Fruit fly (Drosophila melanogaster) whole organism, embryonic: Measurements from ENCODE around the gene CG15431.

Experiments used
- CG10431 ChIP-seq: fragments of 200-800 bp; sonication (Bioruptor generic); optimal IDR thresholded peaks from 3 replicates; lab custom pipeline; 2018; ENCODE audit warnings: missing biosample characterization, mild to moderate bottlenecking, missing genetic modification characterization
- CG10979 ChIP-seq: fragments of 200-800 bp; sonication (Bioruptor generic); optimal IDR thresholded peaks from 2 replicates; lab custom pipeline; 2018; ENCODE audit warnings: missing biosample characterization, mild to moderate bottlenecking, missing genetic modification characterization, moderate library complexity
- CG11504 ChIP-seq: fragments of 200-800 bp; sonication (Bioruptor generic); optimal IDR thresholded peaks from 3 replicates; lab custom pipeline; 2019; ENCODE audit warnings: missing biosample characterization, mild to moderate bottlenecking, missing genetic modification characterization, moderate library complexity
- CG11560 ChIP-seq: fragments of 200-800 bp; sonication (Bioruptor generic); IDR thresholded peaks from 3 replicates; pipeline ENCODE4 v1.3.6; 2022; ENCODE audit warnings: missing biosample characterization, missing genetic modification characterization
- CG11723 ChIP-seq: fragments of 200-800 bp; sonication (Bioruptor generic); optimal IDR thresholded peaks from 2 replicates; lab custom pipeline; 2017; ENCODE audit warnings: missing biosample characterization, mild to moderate bottlenecking, missing genetic modification characterization
- CG1233 ChIP-seq: fragments of 200-800 bp; sonication (Bioruptor generic); optimal IDR thresholded peaks from 4 replicates; lab custom pipeline; 2018; ENCODE audit warnings: missing biosample characterization, mild to moderate bottlenecking, missing genetic modification characterization
- CG12769 ChIP-seq: fragments of 200-800 bp; sonication (Bioruptor generic); optimal IDR thresholded peaks from 2 replicates; lab custom pipeline; 2019; ENCODE audit warnings: missing biosample characterization, mild to moderate bottlenecking, missing genetic modification characterization, moderate library complexity
- CG12942 ChIP-seq: fragments of 200-800 bp; sonication (Bioruptor generic); optimal IDR thresholded peaks from 3 replicates; lab custom pipeline; 2016; ENCODE audit warnings: missing biosample characterization, missing genetic modification characterization
- CG13123 ChIP-seq: fragments of 200-800 bp; sonication (Bioruptor generic); optimal IDR thresholded peaks from 2 replicates; lab custom pipeline; 2016; ENCODE audit warnings: missing biosample characterization, missing genetic modification characterization
- CG13287 ChIP-seq: fragments of 200-800 bp; sonication (Bioruptor generic); IDR thresholded peaks from 2 replicates; pipeline ENCODE4 v1.3.6; 2022; ENCODE audit warnings: missing biosample characterization, missing genetic modification characterization; ENCODE audit not compliant: partially characterized antibody
- CG15696 ChIP-seq: fragments of 200-800 bp; sonication (Bioruptor generic); optimal IDR thresholded peaks from 2 replicates; lab custom pipeline; 2019; ENCODE audit warnings: missing biosample characterization, mild to moderate bottlenecking, missing genetic modification characterization, moderate library complexity
- CG17912 ChIP-seq: fragments of 200-800 bp; sonication (Bioruptor generic); optimal IDR thresholded peaks from 2 replicates; lab custom pipeline; 2018; ENCODE audit warnings: missing biosample characterization, mild to moderate bottlenecking, missing genetic modification characterization
- CG1792 ChIP-seq: fragments of 200-800 bp; sonication (Bioruptor generic); optimal IDR thresholded peaks from 2 replicates; lab custom pipeline; 2016; ENCODE audit warnings: missing biosample characterization, missing genetic modification characterization
- CG2875 ChIP-seq: fragments of 200-800 bp; sonication (Bioruptor generic); optimal IDR thresholded peaks from 2 replicates; lab custom pipeline; 2017; ENCODE audit warnings: missing biosample characterization, mild to moderate bottlenecking, missing genetic modification characterization, missing genetic modification reagents
- CG30431 ChIP-seq: fragments of 200-800 bp; sonication (Bioruptor generic); optimal IDR thresholded peaks from 2 replicates; lab custom pipeline; 2017; ENCODE audit warnings: missing biosample characterization, missing genetic modification characterization
- CG3163 ChIP-seq: fragments of 200-800 bp; sonication (Bioruptor generic); optimal IDR thresholded peaks from 3 replicates; lab custom pipeline; 2016; ENCODE audit warnings: missing biosample characterization, missing genetic modification characterization
- CG3995 ChIP-seq: fragments of 200-800 bp; sonication (Bioruptor generic); optimal IDR thresholded peaks from 3 replicates; lab custom pipeline; 2016; ENCODE audit warnings: missing biosample characterization, missing genetic modification characterization
- CG7372 ChIP-seq: fragments of 200-800 bp; sonication (Bioruptor generic); IDR thresholded peaks from 2 replicates; pipeline ENCODE4 v1.3.6; 2022; ENCODE audit warnings: missing biosample characterization, missing genetic modification characterization
- CG8944 ChIP-seq: fragments of 200-800 bp; sonication (Bioruptor generic); optimal IDR thresholded peaks from 3 replicates; lab custom pipeline; 2016; ENCODE audit warnings: missing biosample characterization, missing genetic modification characterization
- Chrac-16 ChIP-seq: fragments of 200-800 bp; sonication (Bioruptor generic); optimal IDR thresholded peaks from 3 replicates; lab custom pipeline; 2016; ENCODE audit warnings: missing biosample characterization, missing genetic modification characterization
- D ChIP-seq, 2 experiments: fragments of 200-800 bp in 1 of 2; fragments of >200 bp in 1 of 2; sonication (Bioruptor generic) in 1 of 2; optimal IDR thresholded peaks; 2 replicates in 1 of 2; 3 replicates in 1 of 2; lab custom pipeline; 2017; ENCODE audit warnings: mild to moderate bottlenecking in 1 of 2, missing biosample characterization in 1 of 2, missing genetic modification characterization in 1 of 2, missing genetic modification reagents in 1 of 2
- Ets97D ChIP-seq: fragments of 200-800 bp; sonication (Bioruptor generic); optimal IDR thresholded peaks from 3 replicates; lab custom pipeline; 2016; ENCODE audit warnings: missing biosample characterization, missing genetic modification characterization
- HmgZ ChIP-seq: fragments of 200-800 bp; sonication (Bioruptor generic); optimal IDR thresholded peaks from 2 replicates; lab custom pipeline; 2018; ENCODE audit warnings: missing biosample characterization, mild to moderate bottlenecking, missing genetic modification characterization
- Hmx ChIP-seq: fragments of 200-800 bp; sonication (Bioruptor generic); optimal IDR thresholded peaks from 2 replicates; lab custom pipeline; 2016; ENCODE audit warnings: missing biosample characterization, missing genetic modification characterization
- Hr78 ChIP-seq, 2 experiments: fragments of 200-800 bp in 1 of 2; fragments of >200 bp in 1 of 2; sonication (Bioruptor generic) in 1 of 2; optimal IDR thresholded peaks; 2 replicates each; lab custom pipeline; 2017 to 2019; ENCODE audit warnings: missing biosample characterization in 2 of 2, missing genetic modification characterization in 2 of 2, mild to moderate bottlenecking in 1 of 2, moderate library complexity in 1 of 2
- Max ChIP-seq: fragments of 200-800 bp; sonication (Bioruptor generic); optimal IDR thresholded peaks from 2 replicates; lab custom pipeline; 2016; ENCODE audit warnings: missing biosample characterization, mild to moderate bottlenecking, missing genetic modification characterization
- NFAT ChIP-seq: fragments of 200-800 bp; sonication (Bioruptor generic); IDR thresholded peaks from 2 replicates; pipeline ENCODE4 v1.3.6; 2022; ENCODE audit warnings: missing biosample characterization, missing genetic modification characterization
- NK7.1 ChIP-seq: fragments of 200-800 bp; sonication (Bioruptor generic); optimal IDR thresholded peaks from 3 replicates; lab custom pipeline; 2016; ENCODE audit warnings: missing biosample characterization, missing genetic modification characterization
- Ravus ChIP-seq: fragments of 200-800 bp; sonication (Bioruptor generic); IDR thresholded peaks from 2 replicates; pipeline ENCODE4 v1.3.6; 2022; ENCODE audit warnings: missing biosample characterization, missing genetic modification characterization
- Stat92E ChIP-seq, 3 experiments: fragments of >200 bp in 2 of 3; fragments of 200-800 bp in 1 of 3; sonication (Bioruptor generic) in 1 of 3; optimal IDR thresholded peaks; 2 replicates each; lab custom pipeline; 2017 to 2019; ENCODE audit warnings: missing biosample characterization in 3 of 3, missing genetic modification characterization in 3 of 3, mild to moderate bottlenecking in 1 of 3, moderate library complexity in 1 of 3
- ara ChIP-seq: fragments of 200-800 bp; sonication (Bioruptor generic); IDR thresholded peaks from 2 replicates; pipeline ENCODE4 v1.3.6; 2022; ENCODE audit warnings: missing biosample characterization, missing genetic modification characterization
- cwo ChIP-seq: fragments of 200-800 bp; sonication (Bioruptor generic); optimal IDR thresholded peaks from 3 replicates; lab custom pipeline; 2017; ENCODE audit warnings: missing biosample characterization, missing genetic modification characterization, mild to moderate bottlenecking, moderate library complexity, missing genetic modification reagents
- dati ChIP-seq: fragments of 200-800 bp; sonication (Bioruptor generic); IDR thresholded peaks from 2 replicates; pipeline ENCODE4 v1.3.6; 2022; ENCODE audit warnings: missing biosample characterization, missing genetic modification characterization
- gce ChIP-seq: fragments of 200-800 bp; sonication (Bioruptor generic); IDR thresholded peaks from 3 replicates; pipeline ENCODE4 v1.3.6; 2022; ENCODE audit warnings: missing biosample characterization, missing genetic modification characterization
- gcm2 ChIP-seq: fragments of 200-800 bp; sonication (Bioruptor generic); optimal IDR thresholded peaks from 2 replicates; lab custom pipeline; 2016; ENCODE audit warnings: missing biosample characterization, missing genetic modification characterization
- grn ChIP-seq: fragments of 200-800 bp; sonication (Bioruptor generic); optimal IDR thresholded peaks from 3 replicates; lab custom pipeline; 2017; ENCODE audit warnings: missing biosample characterization, missing genetic modification characterization
- hbn ChIP-seq: fragments of 200-800 bp; sonication (Bioruptor generic); IDR thresholded peaks from 2 replicates; pipeline ENCODE4 v1.3.6; 2022; ENCODE audit warnings: missing biosample characterization, missing genetic modification characterization; ENCODE audit not compliant: partially characterized antibody
- lola ChIP-seq, 3 experiments: fragments of >200 bp in 2 of 3; fragments of 200-800 bp in 1 of 3; sonication (Bioruptor generic) in 1 of 3; optimal IDR thresholded peaks; 2 replicates each; lab custom pipeline; 2017 to 2019; ENCODE audit warnings: missing biosample characterization in 3 of 3, missing genetic modification characterization in 3 of 3, mild to moderate bottlenecking in 1 of 3, moderate library complexity in 1 of 3
- mld ChIP-seq: fragments of 200-800 bp; sonication (Bioruptor generic); IDR thresholded peaks from 3 replicates; pipeline ENCODE4 v1.3.6; 2022; ENCODE audit warnings: missing biosample characterization, missing genetic modification characterization; ENCODE audit not compliant: partially characterized antibody
- nerfin-1 ChIP-seq: fragments of 200-800 bp; sonication (Bioruptor generic); optimal IDR thresholded peaks from 3 replicates; lab custom pipeline; 2019; ENCODE audit warnings: missing biosample characterization, mild to moderate bottlenecking, missing genetic modification characterization, moderate library complexity
- org-1 ChIP-seq: fragments of 200-800 bp; sonication (Bioruptor generic); optimal IDR thresholded peaks from 2 replicates; lab custom pipeline; 2017; ENCODE audit warnings: missing biosample characterization, missing genetic modification characterization
- pho ChIP-seq: fragments of 200-800 bp; sonication (Bioruptor generic); optimal IDR thresholded peaks from 2 replicates; lab custom pipeline; 2016; ENCODE audit warnings: missing biosample characterization, missing genetic modification characterization
- sens ChIP-seq: fragments of 200-800 bp; sonication (Bioruptor generic); peaks from one replicate; lab custom pipeline; 2016; ENCODE audit warnings: missing biosample characterization, missing genetic modification characterization
- tgo ChIP-seq: fragments of 200-800 bp; sonication (Bioruptor generic); IDR thresholded peaks from 3 replicates; pipeline ENCODE4 v1.3.6; 2022; ENCODE audit warnings: missing biosample characterization, missing genetic modification characterization
- usp ChIP-seq: fragments of >200 bp; optimal IDR thresholded peaks from 2 replicates; lab custom pipeline; 2017; ENCODE audit warnings: missing biosample characterization, missing genetic modification characterization
- wek ChIP-seq: fragments of 200-800 bp; sonication (Bioruptor generic); optimal IDR thresholded peaks from 3 replicates; lab custom pipeline; 2018; ENCODE audit warnings: missing biosample characterization, mild to moderate bottlenecking, missing genetic modification characterization, moderate library complexity
- zen2 ChIP-seq: fragments of 200-800 bp; sonication (Bioruptor generic); IDR thresholded peaks from 3 replicates; pipeline ENCODE4 v1.3.6; 2022; ENCODE audit warnings: missing biosample characterization, missing genetic modification characterization; ENCODE audit not compliant: partially characterized antibody

CG15431 gene

dm6 chr2L:4440881-4441737, at the start of gene CG15431 (continued):
- TF ChIP-seq Hr78 (GFP tag; optimal IDR thresholded peaks at IDR 0.05; lab: Kevin White, UChicago) = no peak
- no peak for TF ChIP-seq CG30431 (GFP tag; lab: Kevin White, UChicago)
- TF ChIP-seq Stat92E (GFP tag; optimal IDR thresholded peaks at IDR 0.05; lab: Kevin White, UChicago) = no peak
- no peak for TF ChIP-seq CG15696 (tag; lab: Kevin White, UChicago)
- TF ChIP-seq Hmx (GFP tag; lab: Kevin White, UChicago) = no peak
- peak; percentile 50; the same call in 2 of the 3 replicates for TF ChIP-seq tgo
- TF ChIP-seq ara (GFP tag; lab: Robert Waterston, UW) = no peak
- TF ChIP-seq Ravus (GFP tag; lab: Robert Waterston, UW) = no peak
- no peak for TF ChIP-seq gce (GFP tag; lab: Robert Waterston, UW)
- TF ChIP-seq CG1233 (GFP tag; lab: Kevin White, UChicago) = peak; percentile 30
- peak; percentile 49 for TF ChIP-seq NFAT
- no peak for TF ChIP-seq CG12769
- TF ChIP-seq sens (GFP tag; lab: Kevin White, UChicago) = peak; percentile 82
- TF ChIP-seq Chrac-16 = no peak
- no peak; the same call in 1 of the 3 replicates for TF ChIP-seq zen2 (GFP tag; lab: Robert Waterston, UW)
- TF ChIP-seq CG10431 (GFP tag; lab: Kevin White, UChicago) = no peak
- peak; percentile 24 for TF ChIP-seq HmgZ (tag; lab: Kevin White, UChicago)
- peak; percentile 51 for TF ChIP-seq CG7372
- TF ChIP-seq NK7.1 = no peak
- no peak for TF ChIP-seq CG2875 (GFP tag; lab: Kevin White, UChicago)
- no peak for TF ChIP-seq usp (GFP tag; lab: Kevin White, UChicago)
- no peak for TF ChIP-seq CG8944 (GFP tag; lab: Kevin White, UChicago)
- TF ChIP-seq org-1 (GFP tag; lab: Kevin White, UChicago) = no peak
- no peak for TF ChIP-seq mld (GFP tag; lab: Robert Waterston, UW)
- TF ChIP-seq CG10979 = peak; percentile 28
- TF ChIP-seq dati (GFP tag; lab: Robert Waterston, UW) = no peak
- no peak for TF ChIP-seq Ets97D (GFP tag; lab: Kevin White, UChicago)
- 0 out of 2 replicates have a peak, but pooled peaks have one; percentile 15 for TF ChIP-seq CG13287 (GFP tag; lab: Robert Waterston, UW)
- no peak for TF ChIP-seq CG11504 (tag; lab: Kevin White, UChicago)
- TF ChIP-seq CG17912 = no peak
- TF ChIP-seq CG13123 = peak; percentile 5
- TF ChIP-seq wek (GFP tag; lab: Kevin White, UChicago) = no peak
- TF ChIP-seq hbn = no peak
- TF ChIP-seq lola (GFP tag; optimal IDR thresholded peaks at IDR 0.05; lab: Kevin White, UChicago) = no peak
- TF ChIP-seq CG12942 (GFP tag; lab: Kevin White, UChicago) = peak; percentile 33
- no peak for TF ChIP-seq D (optimal IDR thresholded peaks at IDR 0.05; lab: Kevin White, UChicago)
- no peak for TF ChIP-seq D (GFP tag; optimal IDR thresholded peaks at IDR 0.05; lab: Kevin White, UChicago)
- peak; percentile 3 for TF ChIP-seq pho
- TF ChIP-seq CG11560 (tag; lab: Robert Waterston, UW) = 0 out of 3 replicates have a peak, but pooled peaks have one; percentile 51
- TF ChIP-seq grn = no peak
- peak; percentile 18 for TF ChIP-seq gcm2 (GFP tag; lab: Kevin White, UChicago)
- TF ChIP-seq Max (GFP tag; lab: Kevin White, UChicago) = peak; percentile 53
- TF ChIP-seq CG3163 = peak; percentile 96
- no peak for TF ChIP-seq CG1792
- peak; percentile 49 for TF ChIP-seq cwo (GFP tag; lab: Kevin White, UChicago)
- no peak for TF ChIP-seq CG3995 (GFP tag; lab: Kevin White, UChicago)
- TF ChIP-seq CG11723 (GFP tag; lab: Kevin White, UChicago) = peak; percentile 53
- no peak for TF ChIP-seq nerfin-1 (tag; lab: Kevin White, UChicago)
